Fruit fly (Drosophila melanogaster) whole organism, embryonic: Measurements from ENCODE around the gene CG13313.

Experiments used
- Bdp1 ChIP-seq: fragments of 200-800 bp; sonication (Bioruptor generic); optimal IDR thresholded peaks from 3 replicates; lab custom pipeline; 2016; ENCODE audit warnings: missing biosample characterization, missing genetic modification characterization
- CG11093 ChIP-seq: fragments of 200-800 bp; sonication (Bioruptor generic); IDR thresholded peaks from 3 replicates; pipeline ENCODE4 v1.3.6; 2022; ENCODE audit warnings: missing biosample characterization, missing genetic modification characterization
- CG11456 ChIP-seq: fragments of 200-800 bp; sonication (Bioruptor generic); IDR thresholded peaks from 3 replicates; pipeline ENCODE4 v1.3.6; 2022; ENCODE audit warnings: missing biosample characterization, missing genetic modification characterization
- CG3065 ChIP-seq: fragments of 200-800 bp; sonication (Bioruptor generic); optimal IDR thresholded peaks from 2 replicates; lab custom pipeline; 2016; ENCODE audit warnings: missing biosample characterization, missing genetic modification characterization
- CG31224 ChIP-seq: fragments of 200-800 bp; sonication (Bioruptor generic); IDR thresholded peaks from 2 replicates; pipeline ENCODE4 v1.3.6; 2022; ENCODE audit warnings: missing biosample characterization, missing genetic modification characterization
- Dll ChIP-seq: fragments of 200-800 bp; sonication (Bioruptor generic); IDR thresholded peaks from 4 replicates; pipeline ENCODE4 v1.3.6; 2022; ENCODE audit warnings: missing biosample characterization, missing genetic modification characterization; ENCODE audit not compliant: partially characterized antibody
- Sox100B ChIP-seq: fragments of 200-800 bp; sonication (Bioruptor generic); optimal IDR thresholded peaks from 3 replicates; lab custom pipeline; 2018; ENCODE audit warnings: missing biosample characterization, mild to moderate bottlenecking, missing genetic modification characterization
- dmrt11E ChIP-seq: fragments of 200-800 bp; sonication (Bioruptor generic); optimal IDR thresholded peaks from 3 replicates; lab custom pipeline; 2018; ENCODE audit warnings: missing biosample characterization, mild to moderate bottlenecking, missing genetic modification characterization, moderate library complexity
- dmrt99B ChIP-seq: fragments of 200-800 bp; sonication (Bioruptor generic); optimal IDR thresholded peaks from 2 replicates; lab custom pipeline; 2018; ENCODE audit warnings: missing biosample characterization, mild to moderate bottlenecking, missing genetic modification characterization, moderate library complexity
- gce ChIP-seq: fragments of 200-800 bp; sonication (Bioruptor generic); IDR thresholded peaks from 3 replicates; pipeline ENCODE4 v1.3.6; 2022; ENCODE audit warnings: missing biosample characterization, missing genetic modification characterization
- gcm ChIP-seq: fragments of 200-800 bp; sonication (Bioruptor generic); optimal IDR thresholded peaks from 2 replicates; lab custom pipeline; 2019; ENCODE audit warnings: missing biosample characterization, mild to moderate bottlenecking, missing genetic modification characterization, moderate library complexity
- h ChIP-seq: fragments of >200 bp; optimal IDR thresholded peaks from 2 replicates; lab custom pipeline; 2017

DNA sequence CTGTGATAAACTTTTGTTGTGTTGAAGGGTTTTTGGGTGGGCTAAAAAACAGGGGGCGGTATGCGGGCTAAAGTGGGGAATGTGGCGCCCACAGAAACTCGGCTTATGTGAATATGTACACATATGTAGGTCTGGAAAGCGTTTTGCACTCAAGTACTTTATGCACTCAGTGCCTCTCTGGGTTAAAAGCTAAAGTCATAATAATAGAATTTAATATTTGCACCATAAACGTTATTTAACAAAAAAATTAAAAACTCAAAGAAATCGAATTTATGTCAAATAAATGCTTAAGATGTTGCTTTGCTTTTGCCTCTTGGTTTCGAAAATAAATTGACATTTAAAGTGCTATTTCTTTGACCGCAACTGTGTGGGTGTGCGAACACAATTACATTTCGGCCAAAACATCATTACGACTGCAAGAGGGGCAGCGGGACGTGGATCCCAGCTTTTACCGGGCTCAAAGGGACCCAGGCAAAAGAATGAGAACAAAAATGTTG lies 34.2 kb upstream of the CG13313 start:
- no peak for TF ChIP-seq dmrt99B (tag; lab: Kevin White, UChicago)
- TF ChIP-seq CG11093 (GFP tag; lab: Robert Waterston, UW), result no peak
- TF ChIP-seq h (lab: Kevin White, UChicago), result no peak
- TF ChIP-seq dmrt11E, result no peak
- TF ChIP-seq Sox100B, result no peak
- TF ChIP-seq CG31224 (GFP tag; lab: Robert Waterston, UW), result no peak
- no peak for TF ChIP-seq gce
- TF ChIP-seq Bdp1 (GFP tag; lab: Kevin White, UChicago), result no peak
- no peak for TF ChIP-seq CG11456
- no peak for TF ChIP-seq Dll (GFP tag; lab: Robert Waterston, UW)
- TF ChIP-seq CG3065, result no peak
- TF ChIP-seq gcm (GFP tag; lab: Kevin White, UChicago), result no peak
